Fruit fly (Drosophila melanogaster): Measurements from ENCODE around the gene CG13066.

Gene CG13066

dm6 chr3L:16231857-16232256, 40.9 kb upstream of the CG13066 start, which contains the start of the genes PDCD-5 and MED10 (continued):
- TF ChIP-seq sens (GFP tag), result peak; percentile 84
- TF ChIP-seq Hr39 (optimal IDR thresholded peaks at IDR 0.05), result no peak
- peak; percentile 16 for TF ChIP-seq CG33213 (GFP tag; optimal IDR thresholded peaks at IDR 0.05)
- peak; percentile 62 for TF ChIP-seq CG17186 (GFP tag; optimal IDR thresholded peaks at IDR 0.05)
- peak; percentile 96 for TF ChIP-seq gfzf (GFP tag; optimal IDR thresholded peaks at IDR 0.05)
- TF ChIP-seq BEAF-32 (GFP tag; optimal IDR thresholded peaks at IDR 0.05), result peak; percentile 53
- TF ChIP-seq Nf-YA (GFP tag; IDR thresholded peaks at IDR 0.05), result no peak
- peak; percentile 34 for TF ChIP-seq CG10267 (tag; optimal IDR thresholded peaks at IDR 0.05)
- no peak for TF ChIP-seq Adf1 (GFP tag; IDR thresholded peaks at IDR 0.05)
- peak; percentile 28 for TF ChIP-seq CG17829 (tag; optimal IDR thresholded peaks at IDR 0.05)
- peak; percentile 36; the same call in 1 of the 2 replicates for TF ChIP-seq CG13287 (GFP tag; IDR thresholded peaks at IDR 0.05; ENCODE audit: partially characterized antibody)
- TF ChIP-seq CG34422 (GFP tag; IDR thresholded peaks at IDR 0.05), result peak; percentile 75; the same call in 1 of the 3 replicates
- peak; percentile 96 for TF ChIP-seq MBD-R2 (GFP tag; IDR thresholded peaks at IDR 0.05)
- peak in 1 of 2 experiments; percentile 13 for TF ChIP-seq chif (GFP tag; optimal IDR thresholded peaks at IDR 0.05)
- TF ChIP-seq CG1603 (tag; optimal IDR thresholded peaks at IDR 0.05), result peak; percentile 83
- TF ChIP-seq E2f1 (GFP tag; IDR thresholded peaks at IDR 0.05), result no peak
- TF ChIP-seq CG33557 (GFP tag; optimal IDR thresholded peaks at IDR 0.05), result no peak
- peak; percentile 94 for TF ChIP-seq stwl (tag; optimal IDR thresholded peaks at IDR 0.05)
- TF ChIP-seq Scr (GFP tag; IDR thresholded peaks at IDR 0.05; ENCODE audit: partially characterized antibody), result peak; percentile 46
- peak; percentile 92 for TF ChIP-seq MESR4 (GFP tag; optimal IDR thresholded peaks at IDR 0.05)
- peak; percentile 100 for TF ChIP-seq her (GFP tag; optimal IDR thresholded peaks at IDR 0.05)
- TF ChIP-seq CG14710 (tag; optimal IDR thresholded peaks at IDR 0.05), result peak; percentile 83
- TF ChIP-seq CG30020 (tag; optimal IDR thresholded peaks at IDR 0.05), result peak; percentile 80
- TF ChIP-seq gro (GFP tag; optimal IDR thresholded peaks at IDR 0.05), result peak; percentile 52
- TF ChIP-seq CG13624 (GFP tag; optimal IDR thresholded peaks at IDR 0.05), result peak; percentile 10
- TF ChIP-seq CG12659 (GFP tag; optimal IDR thresholded peaks at IDR 0.05), result peak; percentile 60
- no peak for TF ChIP-seq zen2 (GFP tag; IDR thresholded peaks at IDR 0.05; ENCODE audit: partially characterized antibody)
- peak; percentile 35 for TF ChIP-seq NfI (GFP tag; optimal IDR thresholded peaks at IDR 0.05)
- TF ChIP-seq Abd-B (GFP tag; optimal IDR thresholded peaks at IDR 0.05), result peak; percentile 16
- no peak for TF ChIP-seq Bdp1 (GFP tag; optimal IDR thresholded peaks at IDR 0.05)
- no peak for TF ChIP-seq Tbp (GFP tag; optimal IDR thresholded peaks at IDR 0.05)
- peak; percentile 32; the same call in 2 of the 3 replicates for TF ChIP-seq CG6791 (GFP tag; IDR thresholded peaks at IDR 0.05; ENCODE audit: partially characterized antibody)
- peak; percentile 89 for TF ChIP-seq Med (GFP tag)
- peak; percentile 58 for TF ChIP-seq Deaf1 (tag; optimal IDR thresholded peaks at IDR 0.05)
- peak; percentile 77 for TF ChIP-seq CG9797 (GFP tag; optimal IDR thresholded peaks at IDR 0.05)
- TF ChIP-seq CG17359 (tag; optimal IDR thresholded peaks at IDR 0.05), result peak; percentile 45
- no peak for TF ChIP-seq lab (GFP tag; optimal IDR thresholded peaks at IDR 0.05)
- TF ChIP-seq Neu2 (GFP tag; optimal IDR thresholded peaks at IDR 0.05; ENCODE audit: borderline replicate concordance), result no peak
- peak; percentile 93 for TF ChIP-seq pzg (GFP tag; optimal IDR thresholded peaks at IDR 0.05)
- no peak for TF ChIP-seq HHEX (GFP tag; optimal IDR thresholded peaks at IDR 0.05)
- no peak for TF ChIP-seq br (optimal IDR thresholded peaks at IDR 0.05)
- TF ChIP-seq nerfin-1 (tag; optimal IDR thresholded peaks at IDR 0.05), result peak; percentile 64
- TF ChIP-seq crol (GFP tag; IDR thresholded peaks at IDR 0.05), result no peak
- no peak for TF ChIP-seq CrebB (tag; optimal IDR thresholded peaks at IDR 0.05)
- TF ChIP-seq fu2 (GFP tag; optimal IDR thresholded peaks at IDR 0.05), result no peak
- peak; percentile 27 for TF ChIP-seq ERR (GFP tag; optimal IDR thresholded peaks at IDR 0.05)
- TF ChIP-seq CG10959 (GFP tag; IDR thresholded peaks at IDR 0.05), result peak; percentile 33; the same call in 1 of the 2 replicates
- peak; percentile 90 for TF ChIP-seq CG11560 (tag; IDR thresholded peaks at IDR 0.05)
- peak; percentile 3 for TF ChIP-seq CG10979 (tag; optimal IDR thresholded peaks at IDR 0.05)
- TF ChIP-seq ftz-f1 (GFP tag; optimal IDR thresholded peaks at IDR 0.05), result peak; percentile 47
- peak; percentile 77 for TF ChIP-seq HmgZ (tag; optimal IDR thresholded peaks at IDR 0.05)
